Worm (Caenorhabditis elegans): ENCODE results near the gene snx-17.

snx-17 gene

DNA sequence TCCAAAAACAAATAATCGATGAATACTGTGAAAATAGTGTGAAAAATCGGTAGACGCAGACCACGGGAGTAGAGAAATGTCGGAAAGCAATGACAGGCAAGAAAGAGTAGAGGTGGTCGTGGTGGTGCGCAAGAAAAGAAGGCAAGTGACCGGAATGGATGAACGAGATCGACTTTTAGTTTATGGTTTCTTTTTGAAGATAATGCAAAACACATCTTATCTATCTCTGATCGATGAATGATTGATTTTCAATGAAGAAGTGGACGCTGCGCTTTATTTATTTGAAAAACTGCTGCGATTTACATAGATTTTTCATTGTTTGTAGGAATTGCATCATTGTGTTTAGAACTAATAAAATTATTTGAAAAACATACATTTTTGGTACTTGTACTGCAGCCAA is 2.2 kb downstream of the snx-17 start (continued):
- no peak for TF ChIP-seq fkh-4 (tag; optimal IDR thresholded peaks at IDR 0.05; ENCODE audit: borderline replicate concordance)
- TF ChIP-seq ces-1 (GFP tag; optimal IDR thresholded peaks at IDR 0.05), result no peak
- TF ChIP-seq nhr-19 (GFP tag; conservative IDR thresholded peaks at IDR 0.05), result no peak
- no peak for TF ChIP-seq hlh-4 (tag; optimal IDR thresholded peaks at IDR 0.05)
- no peak for TF ChIP-seq aha-1 (tag; optimal IDR thresholded peaks at IDR 0.05)
- TF ChIP-seq sox-4 (tag; optimal IDR thresholded peaks at IDR 0.05), result no peak
- TF ChIP-seq nhr-90 (tag; optimal IDR thresholded peaks at IDR 0.05; ENCODE audit: poor library complexity), result peak; percentile 15
- no peak for TF ChIP-seq fkh-8 (tag; optimal IDR thresholded peaks at IDR 0.05)
- no peak for TF ChIP-seq jun-1 (tag; optimal IDR thresholded peaks at IDR 0.05)
- TF ChIP-seq unc-86 (tag; optimal IDR thresholded peaks at IDR 0.05), result no peak
- TF ChIP-seq ets-5 (GFP tag; IDR thresholded peaks at IDR 0.05), result no peak
- TF ChIP-seq ceh-90 (tag; optimal IDR thresholded peaks at IDR 0.05), result no peak
- peak in 1 of 2 experiments; percentile 2 for TF ChIP-seq lin-35 (GFP tag; optimal IDR thresholded peaks at IDR 0.05)
- TF ChIP-seq unc-62 (GFP tag; optimal IDR thresholded peaks at IDR 0.05), result no peak
- no peak for TF ChIP-seq ceh-82 (tag; optimal IDR thresholded peaks at IDR 0.05)
- no peak for TF ChIP-seq C04F5.9 (tag; optimal IDR thresholded peaks at IDR 0.05)
- no peak for TF ChIP-seq mab-9 (GFP tag; IDR thresholded peaks at IDR 0.05)
- TF ChIP-seq irx-1 (tag; optimal IDR thresholded peaks at IDR 0.05), result no peak
- TF ChIP-seq ama-1 (optimal IDR thresholded peaks at IDR 0.05), result no peak
- TF ChIP-seq F16B12.6 (tag; optimal IDR thresholded peaks at IDR 0.05), result no peak
- no peak for TF ChIP-seq ceh-63 (GFP tag; optimal IDR thresholded peaks at IDR 0.05)
- TF ChIP-seq blmp-1 (tag; optimal IDR thresholded peaks at IDR 0.05), result peak; percentile 42
- no peak for TF ChIP-seq nhr-47 (tag; optimal IDR thresholded peaks at IDR 0.05)
- TF ChIP-seq nhr-11 (tag; optimal IDR thresholded peaks at IDR 0.05), result no peak
- no peak for TF ChIP-seq lin-15B (tag; optimal IDR thresholded peaks at IDR 0.05)
- TF ChIP-seq nhr-12 (tag; optimal IDR thresholded peaks at IDR 0.05), result no peak
- TF ChIP-seq sup-37 (GFP tag; optimal IDR thresholded peaks at IDR 0.05), result no peak
- no peak for TF ChIP-seq zip-4 (GFP tag; optimal IDR thresholded peaks at IDR 0.05)
- no peak for TF ChIP-seq lin-39 (tag; optimal IDR thresholded peaks at IDR 0.05)
- TF ChIP-seq mef-2 (tag; optimal IDR thresholded peaks at IDR 0.05), result no peak
- TF ChIP-seq tbx-2 (tag; optimal IDR thresholded peaks at IDR 0.05), result no peak
- no peak for TF ChIP-seq pag-3 (tag; optimal IDR thresholded peaks at IDR 0.05; ENCODE audit: borderline replicate concordance, insufficient read depth)
- TF ChIP-seq isw-1 (GFP tag; IDR thresholded peaks at IDR 0.05), result no peak
- TF ChIP-seq swsn-7 (tag; optimal IDR thresholded peaks at IDR 0.05), result no peak
- no peak for TF ChIP-seq fkh-10 (GFP tag; optimal IDR thresholded peaks at IDR 0.05)
- no peak for TF ChIP-seq nhr-237 (tag; optimal IDR thresholded peaks at IDR 0.05)

DNA sequence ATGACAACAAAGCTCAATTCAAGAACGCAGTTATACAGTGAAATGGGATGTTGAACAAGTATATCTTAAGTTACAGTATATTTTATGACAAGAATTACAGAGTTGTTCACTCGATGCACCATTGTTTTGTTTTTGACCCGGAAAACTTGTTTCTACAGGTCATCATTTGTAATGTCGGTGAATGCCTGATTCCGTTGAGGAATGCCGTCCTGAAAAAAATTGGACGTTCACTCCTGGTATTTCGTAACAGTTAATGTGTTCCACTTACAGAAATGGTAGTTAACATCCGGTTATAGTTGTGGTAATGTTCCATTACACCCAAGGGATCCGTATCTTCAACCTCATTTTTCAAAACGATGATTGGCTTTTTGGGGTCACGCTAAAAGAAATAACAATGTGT is 5.7 kb downstream of the snx-17 start:
- TF ChIP-seq mef-2 (tag; optimal IDR thresholded peaks at IDR 0.05) (no peak), nhr-12 (tag; optimal IDR thresholded peaks at IDR 0.05) (no peak), fkh-8 (tag; optimal IDR thresholded peaks at IDR 0.05) (no peak), nhr-90 (tag; optimal IDR thresholded peaks at IDR 0.05; ENCODE audit: poor library complexity) (peak; percentile 50), ceh-82 (tag; optimal IDR thresholded peaks at IDR 0.05) (no peak), dsc-1 (tag; optimal IDR thresholded peaks at IDR 0.05) (no peak), lir-3 (tag; optimal IDR thresholded peaks at IDR 0.05; ENCODE audit: poor library complexity) (no peak), egl-27 (tag; optimal IDR thresholded peaks at IDR 0.05) (no peak), tlp-1 (tag; optimal IDR thresholded peaks at IDR 0.05) (no peak), ceh-63 (GFP tag; optimal IDR thresholded peaks at IDR 0.05) (no peak), ceh-8 (GFP tag; optimal IDR thresholded peaks at IDR 0.05) (no peak), efl-1 (optimal IDR thresholded peaks at IDR 0.05) (no peak), efl-1 (GFP tag; optimal IDR thresholded peaks at IDR 0.05 in 1 of 2) (peak in 1 of 2 experiments; percentile 30), C16A3.4 (tag; optimal IDR thresholded peaks at IDR 0.05) (no peak), unc-98 (GFP tag; IDR thresholded peaks at IDR 0.05) (no peak), lsy-2 (tag; optimal IDR thresholded peaks at IDR 0.05) (no peak), nhr-11 (tag; optimal IDR thresholded peaks at IDR 0.05) (no peak), lin-35 (GFP tag; optimal IDR thresholded peaks at IDR 0.05) (peak in 1 of 2 experiments; percentile 1), ama-1 (optimal IDR thresholded peaks at IDR 0.05) (peak; percentile 59), fkh-10 (GFP tag; optimal IDR thresholded peaks at IDR 0.05) (no peak)

Measured in whole organism, L1 larva.